Fruit fly (Drosophila melanogaster) whole organism, pupa: ENCODE data around the gene Fer1.

Source experiments
- CG10348 ChIP-seq: fragments of 200-800 bp; sonication (Bioruptor generic); IDR thresholded peaks from 2 replicates; pipeline ENCODE4 v1.3.6; 2022; ENCODE audit warnings: missing biosample characterization, missing genetic modification characterization
- CG12605 ChIP-seq: fragments of 200-800 bp; sonication (Bioruptor generic); IDR thresholded peaks from 2 replicates; pipeline ENCODE4 v1.3.6; 2022; ENCODE audit warnings: missing biosample characterization, missing genetic modification characterization
- CG17806 ChIP-seq: fragments of 200-800 bp; sonication (Bioruptor generic); optimal IDR thresholded peaks from 2 replicates; lab custom pipeline; 2018; ENCODE audit warnings: missing biosample characterization, mild to moderate bottlenecking, missing genetic modification characterization, moderate library complexity
- CG34367 ChIP-seq: fragments of 200-800 bp; sonication (Bioruptor generic); optimal IDR thresholded peaks from 2 replicates; lab custom pipeline; 2018; ENCODE audit warnings: missing biosample characterization, mild to moderate bottlenecking, missing genetic modification characterization
- CG4496 ChIP-seq: fragments of 200-800 bp; sonication (Bioruptor generic); IDR thresholded peaks from 3 replicates; pipeline ENCODE4 v1.3.6; 2022; ENCODE audit warnings: missing biosample characterization, missing genetic modification characterization
- CG8301 ChIP-seq: fragments of 200-800 bp; sonication (Bioruptor generic); optimal IDR thresholded peaks from 2 replicates; lab custom pipeline; 2018; ENCODE audit warnings: missing biosample characterization, mild to moderate bottlenecking, missing genetic modification characterization
- CG9948 ChIP-seq: fragments of 200-800 bp; sonication (Bioruptor generic); optimal IDR thresholded peaks from 2 replicates; lab custom pipeline; 2018; ENCODE audit warnings: missing biosample characterization, mild to moderate bottlenecking, missing genetic modification characterization, moderate library complexity
- EcR ChIP-seq: fragments of 200-800 bp; sonication (Bioruptor generic); optimal IDR thresholded peaks from 3 replicates; lab custom pipeline; 2019; ENCODE audit warnings: missing biosample characterization, missing genetic modification characterization, mild to moderate bottlenecking, moderate library complexity, missing genetic modification reagents
- Ets98B ChIP-seq: fragments of 200-800 bp; sonication (Bioruptor generic); IDR thresholded peaks from 2 replicates; pipeline ENCODE4 v1.3.6; 2022; ENCODE audit warnings: missing biosample characterization, missing genetic modification characterization
- Pif1A ChIP-seq: fragments of 200-800 bp; sonication (Bioruptor generic); optimal IDR thresholded peaks from 3 replicates; lab custom pipeline; 2016; ENCODE audit warnings: missing biosample characterization, missing genetic modification characterization
- Pif1B ChIP-seq: fragments of 200-800 bp; sonication (Bioruptor generic); optimal IDR thresholded peaks from 3 replicates; lab custom pipeline; 2016; ENCODE audit warnings: missing biosample characterization, missing genetic modification characterization
- Snoo ChIP-seq: fragments of 200-800 bp; sonication (Bioruptor generic); optimal IDR thresholded peaks from 3 replicates; lab custom pipeline; 2017; ENCODE audit warnings: missing biosample characterization, mild to moderate bottlenecking, missing genetic modification characterization, inconsistent platforms
- fd96Ca ChIP-seq: fragments of 200-800 bp; sonication (Bioruptor generic); IDR thresholded peaks from 3 replicates; pipeline ENCODE4 v1.3.6; 2022; ENCODE audit warnings: missing biosample characterization, missing genetic modification characterization
- rn ChIP-seq: fragments of 200-800 bp; sonication (Bioruptor generic); IDR thresholded peaks from 2 replicates; pipeline ENCODE4 v1.3.6; 2022; ENCODE audit warnings: missing biosample characterization, missing genetic modification characterization

DNA sequence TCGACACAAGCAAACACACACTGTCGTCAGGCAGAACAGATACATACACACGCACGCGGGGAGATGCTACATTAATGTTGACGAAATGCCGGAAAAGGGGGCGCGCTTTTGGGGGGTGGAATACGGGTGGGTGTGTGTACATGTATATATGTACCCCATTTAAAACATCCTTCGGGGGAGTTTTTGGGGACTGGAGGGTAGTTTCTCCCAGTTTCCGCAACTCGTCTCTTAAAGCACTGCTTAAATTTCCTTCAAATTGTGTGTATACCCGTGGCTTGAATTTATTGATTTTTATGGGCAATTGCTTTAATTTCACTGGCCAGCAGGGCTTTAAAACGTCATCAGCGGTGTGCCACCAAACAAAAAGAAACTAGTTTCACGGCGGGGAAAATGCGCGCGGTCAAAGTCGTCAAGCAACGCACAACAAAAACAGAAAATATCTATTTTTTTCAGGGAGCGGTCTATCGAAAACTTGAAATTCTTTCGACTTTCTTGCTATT, 12.9 kb upstream of the Fer1 start:
- TF ChIP-seq CG10348 (GFP tag; lab: Robert Waterston, UW) (no peak), CG9948 (no peak), CG17806 (no peak), Ets98B (GFP tag; lab: Robert Waterston, UW) (no peak), CG4496 (no peak), fd96Ca (GFP tag; lab: Robert Waterston, UW) (no peak), CG8301 (no peak), Snoo (tag; lab: Kevin White, UChicago) (no peak), CG34367 (no peak), CG12605 (GFP tag; lab: Robert Waterston, UW) (no peak), rn (GFP tag; lab: Robert Waterston, UW) (no peak), Pif1A (GFP tag; lab: Kevin White, UChicago) (no peak), Pif1B (GFP tag; lab: Kevin White, UChicago) (no peak), EcR (no peak)
